Worm (Caenorhabditis elegans): ENCODE results near the gene atn-1.

DNA sequence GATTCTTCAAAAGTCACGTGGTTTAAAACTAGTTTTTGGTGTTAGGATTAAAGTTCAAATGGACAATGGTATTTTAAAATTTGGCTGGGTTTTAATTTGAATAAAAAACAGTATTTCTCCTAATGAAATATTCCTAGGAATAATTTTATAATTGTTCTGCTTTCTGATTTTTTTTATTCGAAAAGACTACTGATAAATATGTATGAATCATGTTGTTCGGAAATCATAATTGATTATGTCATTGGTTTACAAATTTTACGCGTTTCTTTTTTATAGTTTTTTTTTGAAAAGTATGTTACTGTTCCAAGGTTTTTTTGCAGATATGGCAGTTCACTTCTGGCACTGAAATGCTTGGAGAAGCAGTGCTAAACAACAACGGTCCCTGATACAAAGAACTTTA lies 9.8 kb upstream of the atn-1 start, which contains the start of gene F28C1.3:
- TF ChIP-seq lin-13 (GFP tag; optimal IDR thresholded peaks at IDR 0.05) (no peak), nhr-84 (tag; optimal IDR thresholded peaks at IDR 0.05) (no peak), nhr-237 (tag; optimal IDR thresholded peaks at IDR 0.05) (no peak), fkh-4 (tag; optimal IDR thresholded peaks at IDR 0.05; ENCODE audit: borderline replicate concordance) (no peak), unc-130 (tag; optimal IDR thresholded peaks at IDR 0.05) (no peak)
